Fruit fly (Drosophila melanogaster) whole organism: ENCODE measurements around the gene CG34049.

Experiments
- CG8478 ChIP-seq: fragments of >200 bp; optimal IDR thresholded peaks from 2 replicates; lab custom pipeline; 2018; ENCODE audit warnings: inconsistent platforms
- Dll ChIP-seq: fragments of >200 bp; optimal IDR thresholded peaks from 2 replicates; lab custom pipeline; 2017
- EcR ChIP-seq, 2 experiments: fragments of >200 bp; optimal IDR thresholded peaks; 2 replicates each; lab custom pipeline; 2017; ENCODE audit warnings: missing biosample characterization in 2 of 2, missing genetic modification characterization in 2 of 2, missing genetic modification reagents in 2 of 2
- pan ChIP-seq: fragments of >200 bp; optimal IDR thresholded peaks from 2 replicates; lab custom pipeline; 2017
- psq ChIP-seq: fragments of >200 bp; optimal IDR thresholded peaks from 2 replicates; lab custom pipeline; 2017
- usp ChIP-seq: fragments of >200 bp; optimal IDR thresholded peaks from 2 replicates; lab custom pipeline; 2017; ENCODE audit warnings: missing biosample characterization, missing genetic modification characterization, mixed read lengths

CG34049 gene

dm6 chr2L:2227316-2227715 is 37.8 kb downstream of the CG34049 start:
- TF ChIP-seq Dll (lab: Kevin White, UChicago) (no peak), EcR (GFP tag; optimal IDR thresholded peaks at IDR 0.05; lab: Kevin White, UChicago) (no peak), pan (lab: Kevin White, UChicago) (no peak), usp (no peak), psq (lab: Kevin White, UChicago) (no peak), CG8478 (lab: Kevin White, UChicago) (no peak)

DNA sequence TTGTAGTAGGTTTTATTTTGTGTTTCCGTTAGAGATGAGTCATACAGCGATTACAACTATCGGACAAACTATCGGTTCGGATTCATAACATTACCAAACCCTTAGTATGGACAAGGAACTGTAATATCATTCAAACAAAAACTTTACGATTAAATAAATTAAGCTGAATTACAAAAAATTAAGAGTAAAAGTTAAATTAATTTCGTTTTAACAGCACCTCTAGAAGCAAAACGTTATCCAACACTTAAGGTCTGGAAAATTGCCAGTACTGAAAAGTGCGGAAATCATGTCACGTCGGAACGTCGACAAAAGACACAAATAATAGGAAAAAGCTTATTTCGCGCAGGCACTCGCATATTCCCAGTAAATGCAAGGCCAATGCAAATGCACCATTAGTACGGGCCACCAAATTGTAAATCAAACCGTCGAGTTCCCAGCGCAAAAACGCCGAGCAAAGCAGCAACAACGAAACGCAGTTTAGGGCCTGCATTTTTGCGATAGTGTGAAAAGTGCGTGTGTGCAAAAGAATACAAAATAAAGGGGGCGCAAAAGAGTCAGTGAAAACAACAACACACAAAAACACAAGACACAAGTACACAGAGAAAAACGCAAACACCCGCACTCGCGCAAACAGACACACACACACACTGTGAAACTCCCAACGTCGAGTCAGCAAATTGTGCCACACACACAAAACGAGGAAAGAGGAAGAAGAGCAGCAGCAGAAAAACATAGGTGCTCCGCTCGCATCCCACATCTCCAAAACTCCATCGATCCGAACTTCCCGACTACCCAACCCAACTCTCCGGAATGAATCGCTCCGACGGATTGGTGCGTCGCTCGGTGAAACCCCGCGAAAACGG is 38.6 kb downstream of the CG34049 start, which contains the start of the genes CG15387 and sau:
Gene CG15387 (minus strand): TSS at position 36 of the 863 bp plus-strand sequence.
Gene sau (plus strand): TSS at position 84 of the 863 bp plus-strand sequence.
- no peak for TF ChIP-seq EcR (GFP tag; optimal IDR thresholded peaks at IDR 0.05; lab: Kevin White, UChicago)
- TF ChIP-seq Dll (lab: Kevin White, UChicago): no peak
- TF ChIP-seq CG8478 (lab: Kevin White, UChicago): no peak
- TF ChIP-seq psq (lab: Kevin White, UChicago): no peak
- no peak for TF ChIP-seq pan (lab: Kevin White, UChicago)
- no peak for TF ChIP-seq usp

DNA sequence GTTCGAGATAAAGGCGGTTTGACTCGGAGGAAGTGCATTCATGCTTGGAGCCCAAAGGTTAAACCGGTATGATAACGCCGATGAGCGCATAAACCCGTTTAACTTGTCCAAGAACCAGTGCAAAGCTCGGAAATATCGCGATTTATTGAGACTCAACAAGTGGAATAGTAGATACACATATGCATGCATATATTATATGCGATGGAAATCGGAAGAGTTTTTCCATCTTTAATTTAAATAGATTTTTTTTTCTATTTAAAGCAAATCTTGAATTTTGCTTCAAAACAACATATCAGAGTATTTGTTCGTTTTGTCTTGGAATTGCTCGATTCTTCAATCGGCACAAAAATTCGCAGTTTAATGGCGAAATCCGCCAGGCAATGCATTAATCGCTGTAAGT is 42.7 kb downstream of the CG34049 start:
- TF ChIP-seq Dll (lab: Kevin White, UChicago) (no peak), EcR (GFP tag; optimal IDR thresholded peaks at IDR 0.05; lab: Kevin White, UChicago) (no peak), psq (lab: Kevin White, UChicago) (no peak), pan (lab: Kevin White, UChicago) (no peak), CG8478 (lab: Kevin White, UChicago) (no peak), usp (no peak)

dm6 chr2L:2221649-2222150 is 43.4 kb downstream of the CG34049 start:
- TF ChIP-seq CG8478 (lab: Kevin White, UChicago) (no peak), Dll (lab: Kevin White, UChicago) (no peak), usp (no peak), pan (lab: Kevin White, UChicago) (no peak), psq (lab: Kevin White, UChicago) (no peak), EcR (GFP tag; optimal IDR thresholded peaks at IDR 0.05; lab: Kevin White, UChicago) (no peak)

- TF ChIP-seq pan (lab: Kevin White, UChicago) (no peak), Dll (lab: Kevin White, UChicago) (no peak), usp (no peak), psq (lab: Kevin White, UChicago) (no peak), EcR (GFP tag; optimal IDR thresholded peaks at IDR 0.05; lab: Kevin White, UChicago) (no peak), CG8478 (lab: Kevin White, UChicago) (no peak)
Observed at dm6 chr2L:2220573-2221332, 44.4 kb downstream of the CG34049 start, which contains the start of gene papi. papi (plus strand) TSS chr2L:2220748.

DNA sequence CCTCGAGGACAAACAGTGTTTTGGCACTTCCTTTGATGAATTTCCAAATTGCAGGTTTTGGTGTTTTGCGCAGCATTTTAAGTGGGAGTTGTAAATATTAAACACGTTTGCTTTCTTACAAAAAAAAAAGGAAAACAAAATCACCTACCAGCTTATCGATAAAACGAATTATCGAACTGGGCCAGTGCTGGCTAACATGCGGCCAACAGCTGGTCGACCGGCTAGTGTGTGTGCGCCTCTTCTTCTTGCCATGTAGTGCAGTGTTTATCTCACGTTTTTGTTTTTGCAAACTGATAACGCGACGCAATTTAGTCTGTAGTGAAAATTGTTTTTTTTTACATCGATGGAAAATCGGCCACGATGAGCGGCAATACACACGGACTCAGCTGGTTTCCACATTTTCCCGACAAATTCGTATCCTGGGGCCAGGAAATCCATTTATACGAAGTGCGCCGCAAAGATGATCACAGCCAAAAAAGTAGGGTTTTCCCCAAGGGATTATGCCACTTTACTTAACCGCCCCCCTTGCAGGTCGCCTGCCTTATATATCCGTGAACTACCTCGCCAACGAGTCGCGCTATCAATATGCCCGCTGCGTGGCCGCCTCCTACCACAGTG is 47.9 kb downstream of the CG34049 start, which contains the start of the genes CG15386, CG42371 and mio:
Gene CG15386 (minus strand): TSS at position 180 of the 618 bp plus-strand sequence.
Gene CG42371 (minus strand): TSS at position 180 of the 618 bp plus-strand sequence.
Gene mio (plus strand): TSS at position 224 of the 618 bp plus-strand sequence.
- TF ChIP-seq Dll (lab: Kevin White, UChicago) (no peak), psq (lab: Kevin White, UChicago) (no peak)

DNA sequence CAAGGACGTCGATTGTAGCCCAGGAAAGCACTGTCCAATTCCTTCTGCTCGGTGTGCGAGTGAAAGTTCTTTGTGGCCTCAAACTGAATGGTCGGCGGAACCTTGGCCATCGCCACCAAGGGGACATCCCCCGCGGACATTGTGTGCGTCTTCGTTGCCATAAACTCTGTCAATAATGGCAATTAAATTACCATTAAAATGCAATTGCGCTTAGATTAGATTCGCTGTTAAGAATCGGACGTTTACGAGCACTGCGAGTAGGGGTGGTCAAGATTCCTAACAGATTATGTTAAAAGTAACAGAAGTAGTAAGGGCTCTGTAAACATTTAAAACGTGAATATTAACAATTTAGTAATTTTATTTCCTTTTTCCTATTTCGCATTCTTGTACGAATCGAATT is 49.1 kb downstream of the CG34049 start, which contains the start of gene daed:
Gene daed (minus strand): TSS at position 247 of the 400 bp plus-strand sequence.
- TF ChIP-seq EcR (GFP tag; optimal IDR thresholded peaks at IDR 0.05; lab: Kevin White, UChicago): no peak
- no peak for TF ChIP-seq psq (lab: Kevin White, UChicago)
- TF ChIP-seq pan (lab: Kevin White, UChicago): no peak
- no peak for TF ChIP-seq CG8478 (lab: Kevin White, UChicago)
